In genomic region chr3R:24051459-24052165, dm6 we compare ENCODE assay signal across 5 fruit fly cellular contexts.
TF ChIP-seq lines count a peak whose summit lies in the region.

No protein-coding gene starts in this region.

- no peak for TF ChIP-seq CTCF in whole organism, embryonic (GFP tag; optimal IDR thresholded peaks at IDR 0.05; lab: Kevin White, UChicago)

TF ChIP-seq in whole organism, adult, 20 proteins besides CTCF, POLR2A, EP300 and RAD21:
- TF ChIP-seq Hr96 (GFP tag; optimal IDR thresholded peaks at IDR 0.05; lab: Kevin White, UChicago) (peak; percentile 13), Mnt (GFP tag; optimal IDR thresholded peaks at IDR 0.05; lab: Kevin White, UChicago) (peak; percentile 80), CG33017 (tag; optimal IDR thresholded peaks at IDR 0.05; lab: Kevin White, UChicago) (peak; percentile 23), kay (GFP tag; lab: Kevin White, UChicago; ENCODE audit: borderline replicate concordance) (no peak), Clk (GFP tag; optimal IDR thresholded peaks at IDR 0.05; lab: Kevin White, UChicago) (no peak), CG12768 (GFP tag; optimal IDR thresholded peaks at IDR 0.05; lab: Kevin White, UChicago) (peak; percentile 20), CG14711 (tag; optimal IDR thresholded peaks at IDR 0.05; lab: Kevin White, UChicago) (no peak), ovo (GFP tag; optimal IDR thresholded peaks at IDR 0.05; lab: Kevin White, UChicago) (no peak), tj (GFP tag; optimal IDR thresholded peaks at IDR 0.05; lab: Kevin White, UChicago) (peak; percentile 19), bab1 (GFP tag; optimal IDR thresholded peaks at IDR 0.05; lab: Kevin White, UChicago) (peak; percentile 71), cnc (optimal IDR thresholded peaks at IDR 0.05; lab: Kevin White, UChicago) (no peak), CG5204 (GFP tag; optimal IDR thresholded peaks at IDR 0.05; lab: Kevin White, UChicago) (no peak), CG1620 (GFP tag; optimal IDR thresholded peaks at IDR 0.05; lab: Kevin White, UChicago) (no peak), cic (GFP tag; optimal IDR thresholded peaks at IDR 0.05; lab: Kevin White, UChicago) (peak; percentile 48)
TF ChIP-seq in whole organism, adult: peak in this region for 7.

TF ChIP-seq in whole organism, embryonic, 481 proteins besides CTCF, POLR2A, EP300 and RAD21 (continues in another document):
- TF ChIP-seq HLHmδ (GFP tag; optimal IDR thresholded peaks at IDR 0.05; lab: Kevin White, UChicago): no peak
- no peak for TF ChIP-seq cwo (GFP tag; optimal IDR thresholded peaks at IDR 0.05; lab: Kevin White, UChicago)
- TF ChIP-seq CG2889 (GFP tag; IDR thresholded peaks at IDR 0.05; lab: Robert Waterston, UW): no peak
- TF ChIP-seq ash1 (GFP tag; optimal IDR thresholded peaks at IDR 0.05; lab: Kevin White, UChicago): no peak
- TF ChIP-seq CG6854 (GFP tag; optimal IDR thresholded peaks at IDR 0.05; lab: Kevin White, UChicago): no peak
- no peak for TF ChIP-seq CG4820 (GFP tag; optimal IDR thresholded peaks at IDR 0.05; lab: Kevin White, UChicago)
- TF ChIP-seq bigmax (GFP tag; optimal IDR thresholded peaks at IDR 0.05; lab: Kevin White, UChicago): no peak
- TF ChIP-seq zfh1 (GFP tag; IDR thresholded peaks at IDR 0.05; lab: Robert Waterston, UW): no peak
- no peak for TF ChIP-seq CG18476 (GFP tag; optimal IDR thresholded peaks at IDR 0.05; lab: Kevin White, UChicago)
- TF ChIP-seq bbx (GFP tag; IDR thresholded peaks at IDR 0.05; lab: Robert Waterston, UW; ENCODE audit: partially characterized antibody): no peak
- TF ChIP-seq trh (GFP tag; optimal IDR thresholded peaks at IDR 0.05; lab: Kevin White, UChicago): no peak
- TF ChIP-seq CG13894 (tag; optimal IDR thresholded peaks at IDR 0.05; lab: Kevin White, UChicago): peak; percentile 42
- peak; percentile 12 for TF ChIP-seq Deaf1 (tag; optimal IDR thresholded peaks at IDR 0.05; lab: Kevin White, UChicago)
- TF ChIP-seq CG8281 (tag; optimal IDR thresholded peaks at IDR 0.05; lab: Kevin White, UChicago): no peak
- TF ChIP-seq fru (optimal IDR thresholded peaks at IDR 0.05; lab: Kevin White, UChicago): no peak
- peak; percentile 32; the same call in 1 of the 2 replicates for TF ChIP-seq MBD-R2 (GFP tag; IDR thresholded peaks at IDR 0.05; lab: Robert Waterston, UW)
- no peak for TF ChIP-seq btn (GFP tag; optimal IDR thresholded peaks at IDR 0.05; lab: Kevin White, UChicago)
- no peak for TF ChIP-seq Ada2b (GFP tag; IDR thresholded peaks at IDR 0.05; lab: Robert Waterston, UW)
- no peak for TF ChIP-seq CG14710 (tag; optimal IDR thresholded peaks at IDR 0.05; lab: Kevin White, UChicago)
- no peak for TF ChIP-seq zf30C (GFP tag; optimal IDR thresholded peaks at IDR 0.05; lab: Kevin White, UChicago)
- no peak for TF ChIP-seq sob (GFP tag; IDR thresholded peaks at IDR 0.05; lab: Robert Waterston, UW)

TF ChIP-seq in whole organism, prepupa, 60 proteins besides CTCF, POLR2A, EP300 and RAD21 (continues in another document):
- TF ChIP-seq CG10631 (GFP tag; optimal IDR thresholded peaks at IDR 0.05; lab: Kevin White, UChicago): no peak
- TF ChIP-seq CG6163 (GFP tag; IDR thresholded peaks at IDR 0.05; lab: Robert Waterston, UW): peak; percentile 52; the same call in 2 of the 3 replicates
- TF ChIP-seq Met (GFP tag; optimal IDR thresholded peaks at IDR 0.05; lab: Kevin White, UChicago): no peak
- peak; percentile 88 for TF ChIP-seq svp (GFP tag; lab: Kevin White, UChicago)
- TF ChIP-seq CG6276 (GFP tag; optimal IDR thresholded peaks at IDR 0.05; lab: Kevin White, UChicago): no peak
- TF ChIP-seq dac (GFP tag; optimal IDR thresholded peaks at IDR 0.05; lab: Kevin White, UChicago): no peak
- TF ChIP-seq eg (GFP tag; IDR thresholded peaks at IDR 0.05; lab: Robert Waterston, UW): peak; percentile 36; the same call in 1 of the 3 replicates
- TF ChIP-seq dsx (GFP tag; optimal IDR thresholded peaks at IDR 0.05; lab: Kevin White, UChicago; ENCODE audit: poor library complexity, severe bottlenecking): peak; percentile 77
- no peak for TF ChIP-seq Sox102F (GFP tag; optimal IDR thresholded peaks at IDR 0.05; lab: Kevin White, UChicago)
- no peak for TF ChIP-seq CG3919 (GFP tag; optimal IDR thresholded peaks at IDR 0.05; lab: Kevin White, UChicago)
- TF ChIP-seq CG8119 (GFP tag; IDR thresholded peaks at IDR 0.05; lab: Robert Waterston, UW): 0 out of 3 replicates have a peak, but pooled peaks have one; percentile 21
- no peak for TF ChIP-seq Eip75B (GFP tag; optimal IDR thresholded peaks at IDR 0.05; lab: Kevin White, UChicago)
- no peak for TF ChIP-seq Sox15 (GFP tag; optimal IDR thresholded peaks at IDR 0.05; lab: Kevin White, UChicago)
- peak in 1 of 2 experiments; percentile 47 for TF ChIP-seq ss (GFP tag; optimal IDR thresholded peaks at IDR 0.05; lab: Kevin White, UChicago)
- TF ChIP-seq CG6808 (GFP tag; optimal IDR thresholded peaks at IDR 0.05; lab: Kevin White, UChicago): peak; percentile 65
- TF ChIP-seq CG3032 (tag; optimal IDR thresholded peaks at IDR 0.05; lab: Kevin White, UChicago): no peak
- TF ChIP-seq Hr38 (GFP tag; optimal IDR thresholded peaks at IDR 0.05; lab: Kevin White, UChicago): no peak
- no peak for TF ChIP-seq CG16779 (tag; optimal IDR thresholded peaks at IDR 0.05; lab: Kevin White, UChicago)
- no peak for TF ChIP-seq CG8632 (GFP tag; optimal IDR thresholded peaks at IDR 0.05; lab: Kevin White, UChicago)
- no peak for TF ChIP-seq CG11294 (GFP tag; IDR thresholded peaks at IDR 0.05; lab: Robert Waterston, UW)

TF ChIP-seq in whole organism, pupa, 21 proteins besides CTCF, POLR2A, EP300 and RAD21:
- TF ChIP-seq EcR (GFP tag; optimal IDR thresholded peaks at IDR 0.05; lab: Kevin White, UChicago) (peak; percentile 7), CG32121 (GFP tag; IDR thresholded peaks at IDR 0.05; lab: Robert Waterston, UW) (0 out of 2 replicates have a peak, but pooled peaks have one; percentile 19), fd96Ca (GFP tag; IDR thresholded peaks at IDR 0.05; lab: Robert Waterston, UW) (peak; percentile 47; the same call in 1 of the 3 replicates), Ets98B (GFP tag; IDR thresholded peaks at IDR 0.05; lab: Robert Waterston, UW) (no peak)

TF ChIP-seq in whole organism, wandering third instar larva, 38 proteins besides CTCF, POLR2A, EP300 and RAD21:
- TF ChIP-seq Rel (GFP tag; optimal IDR thresholded peaks at IDR 0.05; lab: Kevin White, UChicago) (no peak), Rel (tag; optimal IDR thresholded peaks at IDR 0.05; lab: Kevin White, UChicago) (peak; percentile 28), usp (GFP tag; optimal IDR thresholded peaks at IDR 0.05; lab: Kevin White, UChicago) (no peak), Dif (GFP tag; optimal IDR thresholded peaks at IDR 0.05; lab: Kevin White, UChicago; ENCODE audit: partially characterized antibody) (peak; percentile 54), woc (GFP tag; optimal IDR thresholded peaks at IDR 0.05; lab: Kevin White, UChicago) (no peak), h (GFP tag; optimal IDR thresholded peaks at IDR 0.05; lab: Kevin White, UChicago) (peak; percentile 11), brk (GFP tag; optimal IDR thresholded peaks at IDR 0.05; lab: Kevin White, UChicago) (no peak)
